Fruit fly (Drosophila melanogaster): ENCODE results near the gene XNP.
A peak's percentile ranks its signal among the peaks of the same experiment; 100 is the strongest.

XNP gene

DNA sequence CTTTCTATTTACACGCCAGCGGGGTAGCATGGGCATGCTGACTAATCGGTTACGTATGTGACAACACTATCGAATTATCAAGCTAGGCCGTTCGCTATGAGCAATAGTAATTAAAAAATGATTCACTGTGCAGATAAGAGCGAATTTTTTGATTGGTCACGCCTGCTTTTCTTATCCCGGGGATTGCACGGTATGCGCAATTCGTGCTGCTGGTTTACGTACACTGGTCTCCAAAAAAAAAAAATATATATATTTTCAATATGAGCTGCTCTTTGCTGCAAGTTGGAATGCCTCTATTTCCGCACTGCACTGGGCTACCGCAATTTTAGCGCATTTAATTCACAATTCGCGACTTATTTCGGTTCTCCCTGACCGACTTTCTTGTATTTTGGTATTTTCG is 7.7 kb upstream of the XNP start (continued):
- TF ChIP-seq CG7839 (tag; optimal IDR thresholded peaks at IDR 0.05) (peak; percentile 30), sens (GFP tag) (peak; percentile 92), Rx (GFP tag; IDR thresholded peaks at IDR 0.05) (0 out of 2 replicates have a peak, but pooled peaks have one; percentile 24), esg (GFP tag; conservative IDR thresholded peaks at IDR 0.05) (peak; percentile 35), CG18476 (GFP tag; optimal IDR thresholded peaks at IDR 0.05) (no peak), Mrtf (GFP tag; IDR thresholded peaks at IDR 0.05) (no peak), tap (tag; optimal IDR thresholded peaks at IDR 0.05) (peak; percentile 20), CG10366 (GFP tag; IDR thresholded peaks at IDR 0.05) (peak; percentile 24), CG33213 (GFP tag; optimal IDR thresholded peaks at IDR 0.05) (no peak)

DNA sequence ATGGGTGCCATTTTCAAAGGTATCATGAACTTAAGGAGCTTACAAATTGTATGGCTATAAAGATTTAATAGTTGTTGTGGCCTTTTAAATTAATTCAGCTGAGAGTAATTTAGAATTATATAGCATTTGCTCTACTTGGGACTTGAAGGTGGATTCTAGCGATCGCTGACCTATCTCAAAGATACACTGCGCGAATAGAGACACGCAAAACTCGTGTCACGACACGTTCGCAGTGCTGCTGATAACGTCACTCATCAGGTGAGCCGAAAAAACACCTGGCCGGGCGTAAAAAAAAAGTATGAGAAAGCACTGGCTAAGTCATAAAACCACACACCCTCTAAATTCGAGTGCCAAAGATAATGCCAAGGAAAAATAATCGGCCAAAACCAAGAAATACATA is 7.1 kb upstream of the XNP start:
- TF ChIP-seq ken (GFP tag; IDR thresholded peaks at IDR 0.05) (no peak), pan (optimal IDR thresholded peaks at IDR 0.05) (no peak), pan (GFP tag; optimal IDR thresholded peaks at IDR 0.05 in 1 of 2, IDR thresholded peaks at IDR 0.05 in 1 of 2) (peak in 1 of 2 experiments; percentile 10), Dad (GFP tag; optimal IDR thresholded peaks at IDR 0.05) (no peak), CG14441 (GFP tag; IDR thresholded peaks at IDR 0.05) (peak; percentile 26; the same call in 1 of the 2 replicates), CG2116 (GFP tag; optimal IDR thresholded peaks at IDR 0.05) (no peak), CG17328 (GFP tag; IDR thresholded peaks at IDR 0.05) (no peak), CG6765 (GFP tag; optimal IDR thresholded peaks at IDR 0.05) (no peak), stwl (tag; optimal IDR thresholded peaks at IDR 0.05) (no peak), row (GFP tag; IDR thresholded peaks at IDR 0.05) (peak; percentile 22; the same call in 1 of the 3 replicates), Ets65A (GFP tag) (peak; percentile 38), danr (GFP tag; IDR thresholded peaks at IDR 0.05) (no peak), prd (optimal IDR thresholded peaks at IDR 0.05) (no peak), prd (GFP tag; IDR thresholded peaks at IDR 0.05) (peak; percentile 10; the same call in 1 of the 3 replicates), nerfin-2 (GFP tag; IDR thresholded peaks at IDR 0.05; ENCODE audit: partially characterized antibody) (peak; percentile 60; the same call in 1 of the 2 replicates), Hr3 (GFP tag; optimal IDR thresholded peaks at IDR 0.05) (no peak), CG33557 (GFP tag; optimal IDR thresholded peaks at IDR 0.05) (no peak), MBD-R2 (GFP tag; IDR thresholded peaks at IDR 0.05) (no peak), vnd (GFP tag; IDR thresholded peaks at IDR 0.05; ENCODE audit: partially characterized antibody) (peak; percentile 70), ATbp (GFP tag; optimal IDR thresholded peaks at IDR 0.05) (no peak), zen2 (GFP tag; IDR thresholded peaks at IDR 0.05; ENCODE audit: partially characterized antibody) (peak; percentile 78), esg (GFP tag; conservative IDR thresholded peaks at IDR 0.05) (no peak), trh (GFP tag; optimal IDR thresholded peaks at IDR 0.05) (no peak), CG14860 (GFP tag; IDR thresholded peaks at IDR 0.05; ENCODE audit: partially characterized antibody) (peak; percentile 66; the same call in 1 of the 3 replicates), CG10959 (GFP tag; IDR thresholded peaks at IDR 0.05) (no peak), Gsc (GFP tag; IDR thresholded peaks at IDR 0.05) (no peak), otp (GFP tag; IDR thresholded peaks at IDR 0.05) (no peak), CG18764 (GFP tag; optimal IDR thresholded peaks at IDR 0.05) (no peak), abd-A (tag; optimal IDR thresholded peaks at IDR 0.05) (no peak), Sin3A (optimal IDR thresholded peaks at IDR 0.05) (no peak), p53 (GFP tag; optimal IDR thresholded peaks at IDR 0.05) (no peak), vvl (GFP tag; IDR thresholded peaks at IDR 0.05) (no peak), ham (GFP tag; IDR thresholded peaks at IDR 0.05) (no peak), CG30403 (GFP tag; optimal IDR thresholded peaks at IDR 0.05) (no peak), H15 (GFP tag; IDR thresholded peaks at IDR 0.05) (no peak), CG6272 (GFP tag; IDR thresholded peaks at IDR 0.05) (peak; percentile 8; the same call in 1 of the 2 replicates), CG6791 (GFP tag; IDR thresholded peaks at IDR 0.05; ENCODE audit: partially characterized antibody) (peak; percentile 65; the same call in 2 of the 3 replicates), bbx (GFP tag; IDR thresholded peaks at IDR 0.05; ENCODE audit: partially characterized antibody) (peak; percentile 77; the same call in 1 of the 2 replicates), Bgb (GFP tag; IDR thresholded peaks at IDR 0.05; ENCODE audit: partially characterized antibody) (peak; percentile 67), CG6175 (GFP tag; IDR thresholded peaks at IDR 0.05) (no peak), hb (GFP tag; IDR thresholded peaks at IDR 0.05; ENCODE audit: partially characterized antibody) (0 out of 3 replicates have a peak, but pooled peaks have one; percentile 23), Blimp-1 (GFP tag; optimal IDR thresholded peaks at IDR 0.05) (no peak), jumu (GFP tag; optimal IDR thresholded peaks at IDR 0.05) (no peak)

Measured in whole organism, embryonic.